Worm (Caenorhabditis elegans): ENCODE data around the gene rpl-18.

DNA sequence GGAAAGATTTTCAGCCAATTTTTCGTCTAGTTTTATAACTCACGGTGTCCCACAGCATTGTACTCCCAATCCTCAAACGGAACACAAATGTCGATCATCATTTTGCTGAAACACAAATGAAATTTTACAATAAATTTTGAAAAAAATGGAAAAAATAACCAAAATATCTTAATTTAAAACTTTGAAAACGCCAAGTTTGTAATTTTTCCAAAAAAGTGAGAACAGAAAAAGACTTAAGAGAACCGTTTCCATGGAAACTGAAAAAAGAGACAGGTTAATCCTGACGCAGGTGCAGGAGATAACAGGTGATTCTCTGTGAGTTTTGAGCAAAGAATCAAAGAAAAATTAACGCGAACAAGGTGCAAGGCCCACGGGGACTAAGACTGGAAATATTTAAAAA, 43.2 kb downstream of the rpl-18 start, which contains the start of gene Y45F10D.15:
- TF ChIP-seq flt-1 (GFP tag; IDR thresholded peaks at IDR 0.05) (no peak), klf-2 (GFP tag; conservative IDR thresholded peaks at IDR 0.05) (no peak), ztf-23 (GFP tag; IDR thresholded peaks at IDR 0.05) (no peak), med-1 (GFP tag; optimal IDR thresholded peaks at IDR 0.05; ENCODE audit: insufficient read depth) (no peak), tab-1 (GFP tag; IDR thresholded peaks at IDR 0.05) (no peak)
